Worm (Caenorhabditis elegans) whole organism, L4 larva: Measurements from ENCODE around the gene tomm-22.
A peak's percentile ranks its signal among the peaks of the same experiment; 100 is the strongest.

Experiments used
- F10B5.3 ChIP-seq: sonication (generic microtip); optimal IDR thresholded peaks from 2 replicates; lab custom pipeline; 2016; ENCODE audit warnings: mild to moderate bottlenecking, missing genetic modification characterization, missing compliant biosample characterization
- F26F4.8 ChIP-seq: fragments of 200-800 bp; sonication (Bioruptor generic); conservative IDR thresholded peaks from 2 replicates; pipeline ENCODE4 v1.3.6; 2022; ENCODE audit warnings: missing genetic modification characterization, missing compliant biosample characterization
- R02D3.7 ChIP-seq: fragments of 150-350 bp; sonication (generic microtip); optimal IDR thresholded peaks from 3 replicates; lab custom pipeline; 2014; ENCODE audit warnings: missing biosample characterization, missing genetic modification characterization
- T26A8.4 ChIP-seq: fragments of 200-800 bp; sonication (Bioruptor generic); IDR thresholded peaks from 2 replicates; pipeline ENCODE4 v1.3.6; 2022; ENCODE audit warnings: missing genetic modification characterization, missing compliant biosample characterization
- Y105C5A.15 ChIP-seq: fragments of 200-800 bp; sonication (Bioruptor generic); IDR thresholded peaks from 2 replicates; pipeline ENCODE4 v1.3.6; 2022; ENCODE audit warnings: missing genetic modification characterization, missing compliant biosample characterization
- Y48G9A.11 ChIP-seq: fragments of 200-800 bp; sonication (Bioruptor generic); IDR thresholded peaks from 2 replicates; pipeline ENCODE4 v1.3.6; 2022; ENCODE audit warnings: missing genetic modification reagents, missing genetic modification characterization, missing compliant biosample characterization
- Y5F2A.4 ChIP-seq: fragments of 200-800 bp; sonication (Bioruptor generic); optimal IDR thresholded peaks from 2 replicates; lab custom pipeline; 2018; ENCODE audit warnings: mild to moderate bottlenecking, missing genetic modification characterization, missing compliant biosample characterization
- aha-1 ChIP-seq: fragments of 150-350 bp; peaks from one replicate; lab custom pipeline; 2014; ENCODE audit warnings: missing biosample characterization, missing genetic modification characterization
- arid-1 ChIP-seq: fragments of 200-800 bp; sonication (Bioruptor generic); conservative IDR thresholded peaks from 2 replicates; pipeline ENCODE4 v1.3.6; 2022; ENCODE audit warnings: missing genetic modification reagents, missing genetic modification characterization, missing compliant biosample characterization
- attf-4 ChIP-seq: sonication (generic microtip); optimal IDR thresholded peaks from 3 replicates; lab custom pipeline; 2017; ENCODE audit warnings: missing biosample characterization, missing genetic modification characterization
- ceh-28 ChIP-seq: fragments of 150-350 bp; optimal IDR thresholded peaks from 2 replicates; lab custom pipeline; 2014; ENCODE audit warnings: missing biosample characterization, missing genetic modification reagents, missing genetic modification characterization
- ceh-44 ChIP-seq: fragments of 200-800 bp; sonication (Bioruptor generic); IDR thresholded peaks from 2 replicates; pipeline ENCODE4 v1.3.6; 2022; ENCODE audit warnings: missing genetic modification reagents, missing genetic modification characterization, missing compliant biosample characterization
- ceh-62 ChIP-seq: sonication (generic microtip); optimal IDR thresholded peaks from 2 replicates; lab custom pipeline; 2017; ENCODE audit warnings: missing biosample characterization, missing genetic modification characterization
- ceh-82 ChIP-seq: sonication (generic microtip); optimal IDR thresholded peaks from 2 replicates; lab custom pipeline; 2017; ENCODE audit warnings: missing biosample characterization, missing genetic modification characterization
- ces-1 ChIP-seq: fragments of 150-350 bp; sonication (generic microtip); optimal IDR thresholded peaks from 4 replicates; lab custom pipeline; 2014; ENCODE audit warnings: missing biosample characterization, missing genetic modification reagents, missing genetic modification characterization
- ctbp-1 ChIP-seq: fragments of 200-800 bp; sonication (Bioruptor generic); IDR thresholded peaks from 2 replicates; pipeline ENCODE4 v1.3.6; 2022; ENCODE audit warnings: missing genetic modification reagents, missing genetic modification characterization, missing compliant biosample characterization
- daf-12 ChIP-seq: fragments of 150-350 bp; optimal IDR thresholded peaks from 2 replicates; lab custom pipeline; 2014; ENCODE audit warnings: missing biosample characterization, missing genetic modification reagents, missing genetic modification characterization
- dmd-6 ChIP-seq: fragments of 200-800 bp; sonication (Bioruptor generic); IDR thresholded peaks from 2 replicates; pipeline ENCODE4 v1.3.6; 2022; ENCODE audit warnings: missing genetic modification reagents, missing genetic modification characterization, missing compliant biosample characterization
- dmd-9 ChIP-seq: fragments of 200-800 bp; sonication (Bioruptor generic); IDR thresholded peaks from 2 replicates; pipeline ENCODE4 v1.3.6; 2022; ENCODE audit warnings: missing genetic modification reagents, missing genetic modification characterization, missing compliant biosample characterization
- dpl-1 ChIP-seq: fragments of 150-350 bp; optimal IDR thresholded peaks from 2 replicates; lab custom pipeline; 2014; ENCODE audit warnings: missing biosample characterization, missing genetic modification reagents, missing genetic modification characterization
- fkh-10 ChIP-seq: fragments of 150-350 bp; optimal IDR thresholded peaks from 2 replicates; lab custom pipeline; 2014; ENCODE audit warnings: missing biosample characterization, missing genetic modification reagents, missing genetic modification characterization
- hif-1 ChIP-seq, 2 experiments: sonication (generic microtip); optimal IDR thresholded peaks; 2 replicates each; lab custom pipeline; 2016 to 2017; ENCODE audit warnings: missing compliant biosample characterization in 2 of 2, missing genetic modification characterization in 2 of 2, missing genetic modification reagents in 2 of 2, missing genotype in 2 of 2, mild to moderate bottlenecking in 1 of 2
- hlh-11 ChIP-seq: fragments of 200-800 bp; sonication (Bioruptor generic); optimal IDR thresholded peaks from 2 replicates; lab custom pipeline; 2018; ENCODE audit warnings: mild to moderate bottlenecking, missing genetic modification characterization, missing compliant biosample characterization
- hlh-30 ChIP-seq: sonication (generic microtip); optimal IDR thresholded peaks from 2 replicates; lab custom pipeline; 2017; ENCODE audit warnings: antibody characterized with exemption, mild to moderate bottlenecking, missing genetic modification characterization, missing compliant biosample characterization; ENCODE audit not compliant: insufficient read depth
- hmg-1.1 ChIP-seq: fragments of 200-800 bp; sonication (Bioruptor generic); IDR thresholded peaks from 2 replicates; pipeline ENCODE4 v1.3.6; 2022; ENCODE audit warnings: missing genetic modification reagents, missing genetic modification characterization, missing compliant biosample characterization
- lin-38 ChIP-seq: fragments of 200-800 bp; sonication (Bioruptor generic); IDR thresholded peaks from 2 replicates; pipeline ENCODE4 v1.3.6; 2022; ENCODE audit warnings: missing genetic modification reagents, missing genetic modification characterization, missing compliant biosample characterization
- madf-5 ChIP-seq, 2 experiments: fragments of 200-800 bp; sonication (Bioruptor generic); IDR thresholded peaks; 2 replicates each; pipeline ENCODE4 v1.3.6; 2022; ENCODE audit warnings: missing compliant biosample characterization in 2 of 2, missing genetic modification characterization in 2 of 2
- mdt-29 ChIP-seq: fragments of 200-800 bp; sonication (Bioruptor generic); IDR thresholded peaks from 2 replicates; pipeline ENCODE4 v1.3.6; 2022; ENCODE audit warnings: missing genetic modification reagents, missing genetic modification characterization, missing compliant biosample characterization
- mxl-2 ChIP-seq: fragments of 200-800 bp; sonication (Bioruptor generic); conservative IDR thresholded peaks from 2 replicates; pipeline ENCODE4 v1.3.6; 2022; ENCODE audit warnings: missing genetic modification reagents, missing genetic modification characterization, missing compliant biosample characterization
- mxl-3 ChIP-seq: fragments of 200-800 bp; sonication (Bioruptor generic); optimal IDR thresholded peaks from 2 replicates; lab custom pipeline; 2018; ENCODE audit warnings: mild to moderate bottlenecking, missing genetic modification characterization, missing compliant biosample characterization
- nhr-102 ChIP-seq: sonication (generic microtip); optimal IDR thresholded peaks from 2 replicates; lab custom pipeline; 2016; ENCODE audit warnings: mild to moderate bottlenecking, missing genetic modification characterization, moderate library complexity, missing compliant biosample characterization
- nhr-111 ChIP-seq: fragments of 200-800 bp; sonication (Bioruptor generic); optimal IDR thresholded peaks from 2 replicates; lab custom pipeline; 2018; ENCODE audit warnings: mild to moderate bottlenecking, missing genetic modification characterization, missing compliant biosample characterization
- nhr-28 ChIP-seq: fragments of 150-350 bp; optimal IDR thresholded peaks from 2 replicates; lab custom pipeline; 2014; ENCODE audit warnings: missing biosample characterization, missing genetic modification characterization
- nhr-42 ChIP-seq: fragments of 200-800 bp; sonication (Bioruptor generic); IDR thresholded peaks from 2 replicates; pipeline ENCODE4 v1.3.6; 2022; ENCODE audit warnings: missing genetic modification characterization, missing compliant biosample characterization
- nhr-76 ChIP-seq: fragments of 150-350 bp; optimal IDR thresholded peaks from 2 replicates; lab custom pipeline; 2014; ENCODE audit warnings: missing biosample characterization, missing genetic modification characterization
- pqm-1 ChIP-seq: sonication (generic microtip); optimal IDR thresholded peaks from 2 replicates; lab custom pipeline; 2017; ENCODE audit warnings: missing biosample characterization, missing genetic modification characterization
- rbr-2 ChIP-seq: sonication (generic microtip); optimal IDR thresholded peaks from 2 replicates; lab custom pipeline; 2016; ENCODE audit warnings: missing genotype, missing genetic modification characterization, missing compliant biosample characterization
- sdz-12 ChIP-seq: fragments of 200-800 bp; sonication (Bioruptor generic); optimal IDR thresholded peaks from 2 replicates; lab custom pipeline; 2018; ENCODE audit warnings: mild to moderate bottlenecking, missing genetic modification characterization, missing compliant biosample characterization
- skn-1 ChIP-seq: fragments of 150-350 bp; optimal IDR thresholded peaks from 2 replicates; lab custom pipeline; 2014; ENCODE audit warnings: missing biosample characterization, missing genetic modification characterization
- unc-62 ChIP-seq, 3 experiments: fragments of 150-350 bp in 1 of 3; sonication (generic microtip); optimal IDR thresholded peaks in 2 of 3; peaks in 1 of 3; 1 replicate in 1 of 3; 2 replicates in 2 of 3; lab custom pipeline; 2014 to 2017; ENCODE audit warnings: missing biosample characterization in 3 of 3, missing genetic modification characterization in 3 of 3, missing genetic modification reagents in 3 of 3, missing genotype in 1 of 3
- ztf-11 ChIP-seq: fragments of 150-350 bp; optimal IDR thresholded peaks from 2 replicates; lab custom pipeline; 2014; ENCODE audit warnings: missing biosample characterization, missing genetic modification characterization
- ztf-7 ChIP-seq: fragments of 150-350 bp; optimal IDR thresholded peaks from 2 replicates; lab custom pipeline; 2014; ENCODE audit warnings: missing biosample characterization, missing genetic modification characterization

tomm-22 gene

ce11 chrII:509230-509629 is 39.0 kb upstream of the tomm-22 start, which contains the start of gene srh-105:
Gene srh-105, minus strand, starts transcription at chrII:509330.
- TF ChIP-seq mdt-29 (no peak), R02D3.7 (tag; lab: Kevin White, UChicago) (no peak), skn-1 (tag; lab: Kevin White, UChicago) (no peak), daf-12 (tag; lab: Kevin White, UChicago) (no peak), pqm-1 (tag; lab: Kevin White, UChicago) (no peak), mxl-3 (GFP tag; lab: Kevin White, UChicago) (no peak)

ce11 chrII:508603-509002 is 38.3 kb upstream of the tomm-22 start:
- TF ChIP-seq unc-62 (GFP tag; optimal IDR thresholded peaks at IDR 0.05 in 1 of 2; lab: Kevin White, UChicago) (peak in 1 of 2 experiments; percentile 97), unc-62 (tag; optimal IDR thresholded peaks at IDR 0.05; lab: Kevin White, UChicago) (no peak), attf-4 (no peak)

ce11 chrII:506069-506468 is 35.8 kb upstream of the tomm-22 start:
- TF ChIP-seq ztf-11 (tag; lab: Kevin White, UChicago) (no peak), unc-62 (GFP tag; optimal IDR thresholded peaks at IDR 0.05 in 1 of 2; lab: Kevin White, UChicago) (peak in 1 of 2 experiments; percentile 96), unc-62 (tag; optimal IDR thresholded peaks at IDR 0.05; lab: Kevin White, UChicago) (no peak), aha-1 (tag; lab: Kevin White, UChicago) (peak; percentile 61), nhr-102 (no peak), hlh-30 (tag; lab: Kevin White, UChicago) (peak; percentile 66), ceh-62 (tag; lab: Kevin White, UChicago) (no peak), hif-1 (tag; optimal IDR thresholded peaks at IDR 0.05; lab: Kevin White, UChicago) (no peak), F10B5.3 (tag; lab: Kevin White, UChicago) (no peak), Y105C5A.15 (GFP tag; lab: Robert Waterston, UW) (no peak), nhr-28 (tag; lab: Kevin White, UChicago) (no peak), madf-5 (GFP tag; IDR thresholded peaks at IDR 0.05; lab: Robert Waterston, UW) (no peak), Y48G9A.11 (no peak), arid-1 (GFP tag; lab: Robert Waterston, UW) (no peak), ceh-82 (tag; lab: Kevin White, UChicago) (no peak), hmg-1.1 (peak; percentile 63), dmd-9 (GFP tag; lab: Robert Waterston, UW) (no peak), T26A8.4 (GFP tag; lab: Robert Waterston, UW) (peak; percentile 56; the same call in 1 of the 2 replicates), ztf-7 (tag; lab: Kevin White, UChicago) (no peak), ceh-28 (no peak), Y5F2A.4 (GFP tag; lab: Kevin White, UChicago) (no peak), ceh-44 (no peak), ces-1 (GFP tag; lab: Kevin White, UChicago) (no peak), lin-38 (peak; percentile 78), dmd-6 (GFP tag; lab: Robert Waterston, UW) (no peak), nhr-42 (GFP tag; lab: Robert Waterston, UW) (no peak), nhr-111 (GFP tag; lab: Kevin White, UChicago) (no peak), rbr-2 (peak; percentile 25), hlh-11 (tag; lab: Kevin White, UChicago) (no peak), dpl-1 (GFP tag; lab: Kevin White, UChicago) (peak; percentile 48), sdz-12 (GFP tag; lab: Kevin White, UChicago) (no peak)

- TF ChIP-seq R02D3.7 (tag; lab: Kevin White, UChicago) (no peak), mxl-2 (GFP tag; lab: Robert Waterston, UW) (no peak), skn-1 (tag; lab: Kevin White, UChicago) (no peak), ctbp-1 (GFP tag; lab: Robert Waterston, UW) (no peak), aha-1 (tag; lab: Kevin White, UChicago) (peak; percentile 60), fkh-10 (GFP tag; lab: Kevin White, UChicago) (no peak), lin-38 (no peak), F26F4.8 (GFP tag; lab: Robert Waterston, UW) (no peak), unc-62 (GFP tag; optimal IDR thresholded peaks at IDR 0.05 in 1 of 2; lab: Kevin White, UChicago) (peak in 1 of 2 experiments; percentile 82), unc-62 (tag; optimal IDR thresholded peaks at IDR 0.05; lab: Kevin White, UChicago) (no peak), ceh-28 (no peak), nhr-76 (tag; lab: Kevin White, UChicago) (no peak), ztf-7 (tag; lab: Kevin White, UChicago) (no peak), madf-5 (GFP tag; IDR thresholded peaks at IDR 0.05; lab: Robert Waterston, UW) (no peak)
These were observed 32.4 kb upstream of the tomm-22 start for ce11 chrII:502638-503037.
